Worm (Caenorhabditis elegans): ENCODE results near the gene nhr-40.

DNA sequence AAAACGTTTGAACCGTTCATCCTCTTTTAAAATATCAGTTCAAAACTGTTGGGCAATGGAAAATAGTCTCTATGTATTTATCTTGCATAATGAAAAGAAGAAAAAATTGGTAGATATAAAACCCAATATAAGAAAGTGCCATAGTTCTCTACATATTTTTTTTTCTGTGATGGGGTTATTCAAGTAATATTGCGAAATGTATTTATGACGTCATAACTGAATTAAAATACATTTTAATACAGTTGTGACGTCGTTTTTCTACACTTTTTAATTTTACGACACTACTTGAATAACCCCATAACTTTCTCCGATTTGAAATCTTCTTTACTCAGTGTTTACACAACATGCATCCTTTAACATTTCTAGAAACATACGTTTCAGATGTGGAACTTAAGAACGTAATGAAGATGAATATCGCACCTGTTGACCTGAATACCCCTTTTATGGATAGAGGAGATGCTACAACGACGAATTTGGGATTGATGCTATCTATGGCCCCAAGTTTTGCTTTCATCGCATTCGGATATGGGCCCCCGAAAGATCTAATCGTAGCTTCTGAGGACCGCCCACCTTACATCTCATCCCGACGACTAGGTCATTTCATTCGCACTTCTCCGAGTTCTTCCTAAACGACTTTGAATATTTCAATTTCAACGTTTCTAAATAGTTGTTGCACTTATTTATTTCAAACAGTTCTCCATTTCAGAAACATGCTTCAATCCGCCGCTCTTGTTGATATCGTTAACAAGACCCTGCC lies 13.9 kb downstream of the nhr-40 start, which contains the start of gene T03G6.1:
- TF ChIP-seq mdl-1 (tag; optimal IDR thresholded peaks at IDR 0.05) (no peak), hlh-17 (GFP tag; optimal IDR thresholded peaks at IDR 0.05; ENCODE audit: borderline replicate concordance) (no peak), efl-1 (optimal IDR thresholded peaks at IDR 0.05) (no peak), efl-1 (GFP tag; optimal IDR thresholded peaks at IDR 0.05 in 1 of 2) (no peak), fkh-4 (tag; optimal IDR thresholded peaks at IDR 0.05; ENCODE audit: borderline replicate concordance) (no peak), unc-98 (GFP tag; IDR thresholded peaks at IDR 0.05) (no peak), vab-15 (tag; optimal IDR thresholded peaks at IDR 0.05) (no peak)

All from whole organism, L1 larva.